Worm (Caenorhabditis elegans): Measurements from ENCODE around the gene F46F5.1.

- TF ChIP-seq him-1 (tag; optimal IDR thresholded peaks at IDR 0.05) (no peak), dao-5 (tag; optimal IDR thresholded peaks at IDR 0.05) (no peak)
Measured at ce11 chrII:782903-783302, 8.8 kb downstream of the F46F5.1 start, which contains the start of gene Y39F10A.3.
